Worm (Caenorhabditis elegans): Measurements from ENCODE around the gene math-26.
A peak's percentile ranks its signal among the peaks of the same experiment; 100 is the strongest.
"Not testable (repeated sequence)": the region's sequence is repeated elsewhere in the genome, so short reads cannot be mapped to it uniquely, and the experiment has no call there.

Gene math-26

DNA sequence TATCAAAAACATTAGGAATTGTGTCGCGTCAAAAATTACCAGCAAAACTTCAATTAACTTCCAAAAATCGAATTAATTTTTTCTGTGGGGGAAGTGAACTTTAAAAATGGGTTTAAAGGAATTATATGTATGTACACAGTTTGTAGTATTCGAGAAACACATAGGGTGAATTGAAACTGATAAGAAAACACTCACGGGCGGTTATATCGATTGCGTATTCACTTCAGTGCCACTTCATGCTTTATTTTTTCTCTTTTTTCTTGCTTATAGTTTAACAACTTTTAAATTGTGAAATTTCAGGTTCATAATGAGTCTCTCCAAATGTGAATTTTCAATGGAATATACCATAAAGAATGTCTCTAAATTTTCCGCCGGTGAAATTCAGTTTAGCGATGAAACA lies at the start of gene math-26:
TSS of gene math-26 (plus strand) at position 301 of the 400 bp plus-strand sequence.
- TF ChIP-seq lin-11 (tag; optimal IDR thresholded peaks at IDR 0.05); lin-39 (tag; optimal IDR thresholded peaks at IDR 0.05); lin-13 (GFP tag; optimal IDR thresholded peaks at IDR 0.05): not testable (repeated sequence)

ce11 chrII:1722394-1722793 lies 49.1 kb upstream of the math-26 start, which contains the start of the genes fbxb-5 and btb-8:
Gene fbxb-5, minus strand, starts transcription at chrII:1722494.
Gene btb-8, plus strand, starts transcription at chrII:1722770.
- TF ChIP-seq Y55F3AM.14 (GFP tag; optimal IDR thresholded peaks at IDR 0.05) (no peak), crh-2 (tag; optimal IDR thresholded peaks at IDR 0.05) (no peak), mdl-1 (tag; optimal IDR thresholded peaks at IDR 0.05) (no peak), nhr-129 (tag; optimal IDR thresholded peaks at IDR 0.05) (no peak), nhr-10 (tag; optimal IDR thresholded peaks at IDR 0.05) (no peak), sma-3 (GFP tag; optimal IDR thresholded peaks at IDR 0.05) (no peak), ama-1 (optimal IDR thresholded peaks at IDR 0.05) (no peak), ZK546.5 (tag; optimal IDR thresholded peaks at IDR 0.05) (no peak), ztf-11 (tag; optimal IDR thresholded peaks at IDR 0.05) (no peak), dmd-4 (tag; optimal IDR thresholded peaks at IDR 0.05) (no peak), ztf-4 (tag; optimal IDR thresholded peaks at IDR 0.05) (no peak), nhr-25 (tag; optimal IDR thresholded peaks at IDR 0.05) (no peak), elt-1 (tag; optimal IDR thresholded peaks at IDR 0.05) (no peak), egl-27 (tag; optimal IDR thresholded peaks at IDR 0.05) (no peak)

ce11 chrII:1724314-1724713 lies 47.1 kb upstream of the math-26 start, which contains the start of gene fbxb-11:
Gene fbxb-11, plus strand, starts transcription at chrII:1724614.
- TF ChIP-seq C34F6.9 (tag; optimal IDR thresholded peaks at IDR 0.05) (no peak), peb-1 (tag; optimal IDR thresholded peaks at IDR 0.05) (no peak), nhr-21 (tag; optimal IDR thresholded peaks at IDR 0.05) (no peak), zag-1 (tag; optimal IDR thresholded peaks at IDR 0.05) (no peak), sma-3 (GFP tag; optimal IDR thresholded peaks at IDR 0.05) (no peak), nhr-237 (tag; optimal IDR thresholded peaks at IDR 0.05) (no peak), unc-62 (GFP tag; optimal IDR thresholded peaks at IDR 0.05) (no peak), ztf-11 (tag; optimal IDR thresholded peaks at IDR 0.05) (no peak), ama-1 (optimal IDR thresholded peaks at IDR 0.05) (no peak), mab-5 (tag; optimal IDR thresholded peaks at IDR 0.05) (no peak), nhr-129 (tag; optimal IDR thresholded peaks at IDR 0.05) (no peak), F13H6.1 (tag; optimal IDR thresholded peaks at IDR 0.05) (no peak), R02D3.7 (tag; optimal IDR thresholded peaks at IDR 0.05) (no peak), nhr-23 (tag; optimal IDR thresholded peaks at IDR 0.05) (no peak)

DNA sequence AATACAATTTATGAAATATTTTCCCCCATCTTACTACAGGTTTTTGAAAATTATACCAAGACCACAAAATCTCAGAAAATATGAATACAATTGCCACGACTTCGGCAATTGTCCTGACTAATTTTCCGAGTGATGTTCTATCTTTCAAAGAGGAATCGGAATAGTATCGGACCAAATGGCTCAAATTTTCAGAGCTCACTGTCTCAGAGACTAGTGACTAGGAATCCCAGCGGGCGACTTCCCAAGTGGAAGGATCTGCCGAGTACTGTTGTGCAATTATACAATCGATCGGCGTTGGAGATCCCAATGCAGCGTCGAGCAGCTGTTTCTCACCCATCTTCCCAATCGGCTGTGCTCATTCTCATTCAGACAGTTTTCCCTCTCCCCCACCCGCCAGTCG lies 45.7 kb upstream of the math-26 start, which contains the start of gene F45C12.17:
TSS of gene F45C12.17 (plus strand) at position 377 of the 400 bp plus-strand sequence.
- TF ChIP-seq mdl-1 (tag; optimal IDR thresholded peaks at IDR 0.05) (no peak), gmeb-1 (tag; optimal IDR thresholded peaks at IDR 0.05) (no peak), unc-39 (tag; optimal IDR thresholded peaks at IDR 0.05) (no peak), nhr-6 (tag; optimal IDR thresholded peaks at IDR 0.05) (no peak), egl-27 (tag; optimal IDR thresholded peaks at IDR 0.05) (no peak), ZK546.5 (tag; optimal IDR thresholded peaks at IDR 0.05) (no peak), mab-5 (tag; optimal IDR thresholded peaks at IDR 0.05) (no peak), unc-62 (GFP tag; optimal IDR thresholded peaks at IDR 0.05) (no peak), elt-3 (tag; optimal IDR thresholded peaks at IDR 0.05) (no peak), ama-1 (optimal IDR thresholded peaks at IDR 0.05) (no peak), dmd-4 (tag; optimal IDR thresholded peaks at IDR 0.05) (no peak), crh-2 (tag; optimal IDR thresholded peaks at IDR 0.05) (no peak)

- peak; percentile 87 for TF ChIP-seq fos-1 (tag; optimal IDR thresholded peaks at IDR 0.05)
- peak; percentile 41 for TF ChIP-seq crh-2 (tag; optimal IDR thresholded peaks at IDR 0.05)
- no peak for TF ChIP-seq unc-55 (GFP tag; optimal IDR thresholded peaks at IDR 0.05)
Observed at ce11 chrII:1728253-1728652, 43.2 kb upstream of the math-26 start, which contains the start of gene btb-9. Gene btb-9, plus strand, starts transcription at chrII:1728506.

DNA sequence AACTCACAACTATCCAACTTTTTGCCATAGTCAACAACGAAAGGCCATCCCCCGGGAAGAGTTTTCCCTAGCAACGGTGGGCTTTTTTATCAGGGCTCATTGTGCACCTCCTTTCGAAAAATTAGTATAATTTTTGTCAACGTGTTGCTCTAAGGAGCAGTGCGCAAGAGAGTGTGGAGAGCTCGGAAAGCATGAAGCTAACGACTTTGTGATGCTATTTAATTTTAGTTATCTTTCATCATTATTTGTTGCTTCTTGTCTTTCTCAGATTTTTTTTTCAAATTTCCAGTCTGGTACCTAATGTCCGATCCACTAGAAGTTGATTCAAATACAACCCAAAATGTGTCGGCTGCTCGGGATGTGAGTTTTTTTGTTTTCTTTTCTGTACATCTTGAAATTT lies 41.3 kb upstream of the math-26 start, which contains the start of gene ceh-81:
TSS of gene ceh-81 (plus strand) at position 301 of the 400 bp plus-strand sequence.
- TF ChIP-seq nhr-6 (tag; optimal IDR thresholded peaks at IDR 0.05) (no peak), elt-1 (tag; optimal IDR thresholded peaks at IDR 0.05) (no peak), blmp-1 (tag; optimal IDR thresholded peaks at IDR 0.05; ENCODE audit: insufficient read depth) (no peak), alr-1 (tag; optimal IDR thresholded peaks at IDR 0.05) (no peak), aly-2 (tag; optimal IDR thresholded peaks at IDR 0.05) (no peak), sma-9 (GFP tag; optimal IDR thresholded peaks at IDR 0.05) (no peak), sma-9 (tag; optimal IDR thresholded peaks at IDR 0.05) (no peak), zag-1 (tag; optimal IDR thresholded peaks at IDR 0.05) (no peak), nhr-10 (tag; optimal IDR thresholded peaks at IDR 0.05) (no peak), elt-3 (tag; optimal IDR thresholded peaks at IDR 0.05) (no peak), lin-39 (tag; optimal IDR thresholded peaks at IDR 0.05) (no peak), nhr-21 (tag; optimal IDR thresholded peaks at IDR 0.05) (no peak), nhr-23 (tag; optimal IDR thresholded peaks at IDR 0.05) (no peak), crh-2 (tag; optimal IDR thresholded peaks at IDR 0.05) (no peak), Y55F3AM.14 (GFP tag; optimal IDR thresholded peaks at IDR 0.05) (no peak), unc-62 (GFP tag; optimal IDR thresholded peaks at IDR 0.05) (no peak), snpc-4 (tag; optimal IDR thresholded peaks at IDR 0.05) (no peak)
